Fruit fly (Drosophila melanogaster) whole organism, embryonic: ENCODE results near the gene SNRPG.

Source experiments
- CG34224 ChIP-seq: fragments of 200-800 bp; sonication (Bioruptor generic); IDR thresholded peaks from 3 replicates; pipeline ENCODE4 v1.3.6; 2022; ENCODE audit warnings: missing biosample characterization, missing genetic modification characterization; ENCODE audit not compliant: partially characterized antibody
- CG4617 ChIP-seq: fragments of 200-800 bp; sonication (Bioruptor generic); optimal IDR thresholded peaks from 3 replicates; lab custom pipeline; 2016; ENCODE audit warnings: missing biosample characterization, missing genetic modification characterization, borderline replicate concordance
- CG5953 ChIP-seq: fragments of 200-800 bp; sonication (Bioruptor generic); IDR thresholded peaks from 2 replicates; pipeline ENCODE4 v1.3.6; 2022; ENCODE audit warnings: missing biosample characterization, missing genetic modification characterization
- Myb ChIP-seq: fragments of 200-800 bp; sonication (Bioruptor generic); optimal IDR thresholded peaks from 2 replicates; lab custom pipeline; 2016; ENCODE audit warnings: missing biosample characterization, missing genetic modification characterization
- Nf-YC ChIP-seq: fragments of 200-800 bp; optimal IDR thresholded peaks from 3 replicates; lab custom pipeline; 2019; ENCODE audit warnings: missing biosample characterization, mild to moderate bottlenecking, missing genetic modification characterization, moderate library complexity
- knrl ChIP-seq: fragments of 200-800 bp; sonication (Bioruptor generic); IDR thresholded peaks from 3 replicates; pipeline ENCODE4 v1.3.6; 2022; ENCODE audit warnings: missing biosample characterization, missing genetic modification characterization; ENCODE audit not compliant: partially characterized antibody
- ro ChIP-seq: fragments of 200-800 bp; sonication (Bioruptor generic); IDR thresholded peaks from 2 replicates; pipeline ENCODE4 v1.3.6; 2022; ENCODE audit warnings: missing biosample characterization, missing genetic modification characterization
- stwl ChIP-seq: fragments of 200-800 bp; sonication (Bioruptor generic); optimal IDR thresholded peaks from 3 replicates; lab custom pipeline; 2018; ENCODE audit warnings: missing biosample characterization, mild to moderate bottlenecking, missing genetic modification characterization, moderate library complexity
- tna ChIP-seq: fragments of 200-800 bp; sonication (Bioruptor generic); IDR thresholded peaks from 2 replicates; pipeline ENCODE4 v1.3.6; 2022; ENCODE audit warnings: missing biosample characterization, missing genetic modification characterization; ENCODE audit not compliant: partially characterized antibody
- trem ChIP-seq: fragments of 200-800 bp; optimal IDR thresholded peaks from 3 replicates; lab custom pipeline; 2019; ENCODE audit warnings: missing biosample characterization, mild to moderate bottlenecking, missing genetic modification characterization, moderate library complexity

SNRPG gene

dm6 chrX:16593418-16593817 lies 46.8 kb downstream of the SNRPG start, which contains the start of the genes SMC3 and Ubc7 (continued):
- no peak for TF ChIP-seq ro (GFP tag; lab: Robert Waterston, UW)
- no peak for TF ChIP-seq CG5953
- peak; percentile 86; the same call in 2 of the 3 replicates for TF ChIP-seq knrl (GFP tag; lab: Robert Waterston, UW)
- TF ChIP-seq tna (GFP tag; lab: Robert Waterston, UW), result peak; percentile 91
- TF ChIP-seq Nf-YC (tag; lab: Kevin White, UChicago), result peak; percentile 6
- peak; percentile 45 for TF ChIP-seq trem (tag; lab: Kevin White, UChicago)
- TF ChIP-seq CG34224 (GFP tag; lab: Robert Waterston, UW), result peak; percentile 95
- peak; percentile 5 for TF ChIP-seq Myb (GFP tag; lab: Kevin White, UChicago)
- TF ChIP-seq stwl (tag; lab: Kevin White, UChicago), result peak; percentile 78
- TF ChIP-seq CG4617 (GFP tag; lab: Kevin White, UChicago), result peak; percentile 23
